Fruit fly (Drosophila melanogaster) whole organism, embryonic: ENCODE measurements around the gene dnc.

Experiments
- BtbVII ChIP-seq: fragments of 200-800 bp; sonication (Bioruptor generic); optimal IDR thresholded peaks from 3 replicates; lab custom pipeline; 2017; ENCODE audit warnings: missing biosample characterization, mild to moderate bottlenecking, missing genetic modification characterization
- CG11560 ChIP-seq: fragments of 200-800 bp; sonication (Bioruptor generic); IDR thresholded peaks from 3 replicates; pipeline ENCODE4 v1.3.6; 2022; ENCODE audit warnings: missing biosample characterization, missing genetic modification characterization
- CG15269 ChIP-seq: fragments of 200-800 bp; sonication (Bioruptor generic); optimal IDR thresholded peaks from 2 replicates; lab custom pipeline; 2018; ENCODE audit warnings: missing biosample characterization, mild to moderate bottlenecking, missing genetic modification characterization, moderate library complexity
- CG15514 ChIP-seq: fragments of 200-800 bp; sonication (Bioruptor generic); optimal IDR thresholded peaks from 3 replicates; lab custom pipeline; 2017; ENCODE audit warnings: missing biosample characterization, missing genetic modification characterization, mild to moderate bottlenecking, moderate library complexity, missing genetic modification reagents
- CG15696 ChIP-seq: fragments of 200-800 bp; sonication (Bioruptor generic); optimal IDR thresholded peaks from 2 replicates; lab custom pipeline; 2019; ENCODE audit warnings: missing biosample characterization, mild to moderate bottlenecking, missing genetic modification characterization, moderate library complexity
- CG17385 ChIP-seq: fragments of 200-800 bp; sonication (Bioruptor generic); optimal IDR thresholded peaks from 3 replicates; lab custom pipeline; 2018; ENCODE audit warnings: missing biosample characterization, mild to moderate bottlenecking, missing genetic modification characterization
- CG2678 ChIP-seq: fragments of 200-800 bp; sonication (Bioruptor generic); optimal IDR thresholded peaks from 3 replicates; lab custom pipeline; 2019; ENCODE audit warnings: missing biosample characterization, mild to moderate bottlenecking, missing genetic modification characterization, moderate library complexity
- CG31388 ChIP-seq: fragments of 200-800 bp; sonication (Bioruptor generic); optimal IDR thresholded peaks from 2 replicates; lab custom pipeline; 2016; ENCODE audit warnings: missing biosample characterization, missing genetic modification characterization
- CG4282 ChIP-seq: fragments of 200-800 bp; sonication (Bioruptor generic); optimal IDR thresholded peaks from 2 replicates; lab custom pipeline; 2016; ENCODE audit warnings: missing biosample characterization, missing genetic modification characterization
- CG4707 ChIP-seq: fragments of 200-800 bp; sonication (Bioruptor generic); optimal IDR thresholded peaks from 2 replicates; lab custom pipeline; 2018; ENCODE audit warnings: missing biosample characterization, mild to moderate bottlenecking, missing genetic modification characterization, moderate library complexity
- CG4730 ChIP-seq: fragments of 200-800 bp; sonication (Bioruptor generic); IDR thresholded peaks from 2 replicates; pipeline ENCODE4 v1.3.6; 2022; ENCODE audit warnings: missing biosample characterization, missing genetic modification characterization
- CG5953 ChIP-seq: fragments of 200-800 bp; sonication (Bioruptor generic); IDR thresholded peaks from 2 replicates; pipeline ENCODE4 v1.3.6; 2022; ENCODE audit warnings: missing biosample characterization, missing genetic modification characterization
- CG6272 ChIP-seq: fragments of 200-800 bp; sonication (Bioruptor generic); IDR thresholded peaks from 2 replicates; pipeline ENCODE4 v1.3.6; 2022; ENCODE audit warnings: missing biosample characterization, missing genetic modification characterization
- D ChIP-seq, 2 experiments: fragments of 200-800 bp in 1 of 2; fragments of >200 bp in 1 of 2; sonication (Bioruptor generic) in 1 of 2; optimal IDR thresholded peaks; 2 replicates in 1 of 2; 3 replicates in 1 of 2; lab custom pipeline; 2017; ENCODE audit warnings: mild to moderate bottlenecking in 1 of 2, missing biosample characterization in 1 of 2, missing genetic modification characterization in 1 of 2, missing genetic modification reagents in 1 of 2
- D19B ChIP-seq: fragments of 200-800 bp; sonication (Bioruptor generic); optimal IDR thresholded peaks from 2 replicates; lab custom pipeline; 2017; ENCODE audit warnings: missing biosample characterization, mild to moderate bottlenecking, missing genetic modification characterization
- Doc2 ChIP-seq: fragments of 200-800 bp; sonication (Bioruptor generic); IDR thresholded peaks from 2 replicates; pipeline ENCODE4 v1.3.6; 2022; ENCODE audit warnings: missing biosample characterization, missing genetic modification characterization
- Dref ChIP-seq: fragments of 200-800 bp; sonication (Bioruptor generic); IDR thresholded peaks from 2 replicates; pipeline ENCODE4 v1.3.6; 2022; ENCODE audit warnings: missing biosample characterization, missing genetic modification characterization
- H2.0 ChIP-seq: fragments of 200-800 bp; sonication (Bioruptor generic); IDR thresholded peaks from 2 replicates; pipeline ENCODE4 v1.3.6; 2022; ENCODE audit warnings: missing biosample characterization, missing genetic modification characterization
- HHEX ChIP-seq: fragments of 200-800 bp; sonication (Bioruptor generic); optimal IDR thresholded peaks from 3 replicates; lab custom pipeline; 2017; ENCODE audit warnings: missing biosample characterization, mild to moderate bottlenecking, missing genetic modification characterization, missing genetic modification reagents
- Hr78 ChIP-seq, 2 experiments: fragments of 200-800 bp in 1 of 2; fragments of >200 bp in 1 of 2; sonication (Bioruptor generic) in 1 of 2; optimal IDR thresholded peaks; 2 replicates each; lab custom pipeline; 2017 to 2019; ENCODE audit warnings: missing biosample characterization in 2 of 2, missing genetic modification characterization in 2 of 2, mild to moderate bottlenecking in 1 of 2, moderate library complexity in 1 of 2
- Lim3 ChIP-seq: fragments of 200-800 bp; sonication (Bioruptor generic); IDR thresholded peaks from 2 replicates; pipeline ENCODE4 v1.3.6; 2022; ENCODE audit warnings: missing biosample characterization, missing genetic modification characterization
- MBD-R2 ChIP-seq: fragments of 200-800 bp; sonication (Bioruptor generic); IDR thresholded peaks from 2 replicates; pipeline ENCODE4 v1.3.6; 2022; ENCODE audit warnings: missing biosample characterization, missing genetic modification characterization
- Med ChIP-seq: fragments of 200-800 bp; sonication (Bioruptor generic); peaks from one replicate; lab custom pipeline; 2016; ENCODE audit warnings: missing biosample characterization, missing genetic modification characterization, mild to moderate bottlenecking, inconsistent platforms, moderate library complexity
- Meics ChIP-seq: fragments of 200-800 bp; sonication (Bioruptor generic); optimal IDR thresholded peaks from 2 replicates; lab custom pipeline; 2017; ENCODE audit warnings: missing biosample characterization, mild to moderate bottlenecking, missing genetic modification characterization
- PHDP ChIP-seq: fragments of 200-800 bp; sonication (Bioruptor generic); optimal IDR thresholded peaks from 3 replicates; lab custom pipeline; 2018; ENCODE audit warnings: missing biosample characterization, mild to moderate bottlenecking, missing genetic modification characterization, moderate library complexity
- Pdp1 ChIP-seq, 2 experiments: fragments of 200-800 bp; sonication (Bioruptor generic); optimal IDR thresholded peaks; 3 replicates each; lab custom pipeline; 2016; ENCODE audit warnings: missing biosample characterization in 2 of 2, missing genetic modification characterization in 2 of 2, mild to moderate bottlenecking in 1 of 2, moderate library complexity in 1 of 2
- Sox100B ChIP-seq: fragments of 200-800 bp; sonication (Bioruptor generic); optimal IDR thresholded peaks from 3 replicates; lab custom pipeline; 2018; ENCODE audit warnings: missing biosample characterization, mild to moderate bottlenecking, missing genetic modification characterization
- Tbp ChIP-seq: fragments of >200 bp; optimal IDR thresholded peaks from 2 replicates; lab custom pipeline; 2018; ENCODE audit warnings: missing biosample characterization, missing genetic modification characterization
- Trl ChIP-seq, 3 experiments: fragments of >200 bp in 2 of 3; fragments of 200-800 bp in 1 of 3; sonication (Bioruptor generic) in 1 of 3; optimal IDR thresholded peaks; 2 replicates in 1 of 3; 3 replicates in 2 of 3; lab custom pipeline; 2016 to 2017; ENCODE audit warnings: missing biosample characterization in 1 of 3, missing genetic modification characterization in 1 of 3
- crp ChIP-seq, 2 experiments: fragments of 200-800 bp; sonication (Bioruptor generic); optimal IDR thresholded peaks; 2 replicates in 1 of 2; 3 replicates in 1 of 2; lab custom pipeline; 2017; ENCODE audit warnings: missing biosample characterization in 2 of 2, missing genetic modification characterization in 2 of 2, mild to moderate bottlenecking in 1 of 2, moderate library complexity in 1 of 2
- dan ChIP-seq: fragments of 200-800 bp; sonication (Bioruptor generic); IDR thresholded peaks from 2 replicates; pipeline ENCODE4 v1.3.6; 2022; ENCODE audit warnings: missing biosample characterization, missing genetic modification characterization
- dati ChIP-seq: fragments of 200-800 bp; sonication (Bioruptor generic); IDR thresholded peaks from 2 replicates; pipeline ENCODE4 v1.3.6; 2022; ENCODE audit warnings: missing biosample characterization, missing genetic modification characterization
- dimm ChIP-seq: fragments of 200-800 bp; sonication (Bioruptor generic); IDR thresholded peaks from 2 replicates; pipeline ENCODE4 v1.3.6; 2022; ENCODE audit warnings: missing biosample characterization, missing genetic modification characterization
- gfzf ChIP-seq: fragments of 200-800 bp; sonication (Bioruptor generic); optimal IDR thresholded peaks from 2 replicates; lab custom pipeline; 2016; ENCODE audit warnings: missing biosample characterization, mild to moderate bottlenecking, missing genetic modification characterization, moderate library complexity
- gsb-n ChIP-seq: fragments of 200-800 bp; sonication (Bioruptor generic); optimal IDR thresholded peaks from 3 replicates; lab custom pipeline; 2018; ENCODE audit warnings: missing biosample characterization, mild to moderate bottlenecking, missing genetic modification characterization
- h ChIP-seq: fragments of >200 bp; optimal IDR thresholded peaks from 2 replicates; lab custom pipeline; 2017
- lbe ChIP-seq: fragments of 200-800 bp; sonication (Bioruptor generic); optimal IDR thresholded peaks from 2 replicates; lab custom pipeline; 2016; ENCODE audit warnings: missing biosample characterization, mild to moderate bottlenecking, missing genetic modification characterization
- nau ChIP-seq: fragments of 200-800 bp; sonication (Bioruptor generic); optimal IDR thresholded peaks from 3 replicates; lab custom pipeline; 2017; ENCODE audit warnings: missing biosample characterization, mild to moderate bottlenecking, missing genetic modification characterization, missing genetic modification reagents
- nerfin-2 ChIP-seq: fragments of 200-800 bp; sonication (Bioruptor generic); IDR thresholded peaks from 2 replicates; pipeline ENCODE4 v1.3.6; 2022; ENCODE audit warnings: missing biosample characterization, missing genetic modification characterization; ENCODE audit not compliant: partially characterized antibody
- oc ChIP-seq: fragments of 200-800 bp; sonication (Bioruptor generic); optimal IDR thresholded peaks from 2 replicates; lab custom pipeline; 2018; ENCODE audit warnings: missing biosample characterization, mild to moderate bottlenecking, missing genetic modification characterization, moderate library complexity
- phol ChIP-seq: fragments of 200-800 bp; sonication (Bioruptor generic); optimal IDR thresholded peaks from 3 replicates; lab custom pipeline; 2018; ENCODE audit warnings: missing biosample characterization, mild to moderate bottlenecking, missing genetic modification characterization, moderate library complexity
- pzg ChIP-seq: fragments of 200-800 bp; sonication (Bioruptor generic); optimal IDR thresholded peaks from 3 replicates; lab custom pipeline; 2018; ENCODE audit warnings: missing biosample characterization, mild to moderate bottlenecking, missing genetic modification characterization, moderate library complexity
- scrt ChIP-seq: fragments of 200-800 bp; sonication (Bioruptor generic); optimal IDR thresholded peaks from 2 replicates; lab custom pipeline; 2018; ENCODE audit warnings: missing biosample characterization, mild to moderate bottlenecking, missing genetic modification characterization, moderate library complexity
- shn ChIP-seq: fragments of 200-800 bp; sonication (Bioruptor generic); optimal IDR thresholded peaks from 3 replicates; lab custom pipeline; 2016; ENCODE audit warnings: missing biosample characterization, missing genetic modification characterization
- stc ChIP-seq: fragments of 200-800 bp; sonication (Bioruptor generic); IDR thresholded peaks from 2 replicates; pipeline ENCODE4 v1.3.6; 2022; ENCODE audit warnings: missing biosample characterization, missing genetic modification characterization
- trem ChIP-seq: fragments of 200-800 bp; optimal IDR thresholded peaks from 3 replicates; lab custom pipeline; 2019; ENCODE audit warnings: missing biosample characterization, mild to moderate bottlenecking, missing genetic modification characterization, moderate library complexity
- ttk ChIP-seq: fragments of 200-800 bp; sonication (Bioruptor generic); IDR thresholded peaks from 2 replicates; pipeline ENCODE4 v2.1.2; 2022; ENCODE audit warnings: missing biosample characterization, missing genetic modification characterization
- zen2 ChIP-seq: fragments of 200-800 bp; sonication (Bioruptor generic); IDR thresholded peaks from 3 replicates; pipeline ENCODE4 v1.3.6; 2022; ENCODE audit warnings: missing biosample characterization, missing genetic modification characterization; ENCODE audit not compliant: partially characterized antibody

The dnc gene

dm6 chrX:3366884-3367669 is 190.8 kb downstream of the dnc start (continued):
- TF ChIP-seq Trl (optimal IDR thresholded peaks at IDR 0.05; lab: Kevin White, UChicago) (no peak), Trl (GFP tag; optimal IDR thresholded peaks at IDR 0.05; lab: Kevin White, UChicago) (peak; percentile 32), dan (GFP tag; lab: Robert Waterston, UW) (no peak), CG15269 (no peak), crp (GFP tag; optimal IDR thresholded peaks at IDR 0.05; lab: Kevin White, UChicago) (no peak), CG17385 (GFP tag; lab: Kevin White, UChicago) (no peak), PHDP (tag; lab: Kevin White, UChicago) (no peak), Lim3 (no peak), CG5953 (GFP tag; lab: Robert Waterston, UW) (no peak), stc (GFP tag; lab: Robert Waterston, UW) (no peak), D (optimal IDR thresholded peaks at IDR 0.05; lab: Kevin White, UChicago) (no peak), D (GFP tag; optimal IDR thresholded peaks at IDR 0.05; lab: Kevin White, UChicago) (peak; percentile 60), BtbVII (GFP tag; lab: Kevin White, UChicago) (no peak), pzg (GFP tag; lab: Kevin White, UChicago) (no peak), MBD-R2 (GFP tag; lab: Robert Waterston, UW) (no peak), shn (no peak), CG15696 (peak; percentile 62), gfzf (GFP tag; lab: Kevin White, UChicago) (no peak), gsb-n (tag; lab: Kevin White, UChicago) (peak; percentile 30), nerfin-2 (GFP tag; lab: Robert Waterston, UW) (no peak), CG6272 (GFP tag; lab: Robert Waterston, UW) (no peak), h (no peak), Sox100B (GFP tag; lab: Kevin White, UChicago) (no peak), Dref (GFP tag; lab: Robert Waterston, UW) (no peak), CG15514 (GFP tag; lab: Kevin White, UChicago) (no peak), CG4730 (no peak), CG11560 (tag; lab: Robert Waterston, UW) (no peak), scrt (no peak), dimm (no peak), phol (tag; lab: Kevin White, UChicago) (peak; percentile 70), trem (peak; percentile 25), Doc2 (no peak), Med (GFP tag; lab: Kevin White, UChicago) (peak; percentile 67), lbe (GFP tag; lab: Kevin White, UChicago) (no peak), CG31388 (GFP tag; lab: Kevin White, UChicago) (no peak), nau (GFP tag; lab: Kevin White, UChicago) (no peak), dati (GFP tag; lab: Robert Waterston, UW) (no peak), Pdp1 (GFP tag; optimal IDR thresholded peaks at IDR 0.05; lab: Kevin White, UChicago) (no peak), oc (no peak), CG2678 (tag; lab: Kevin White, UChicago) (peak; percentile 16), Hr78 (GFP tag; optimal IDR thresholded peaks at IDR 0.05; lab: Kevin White, UChicago) (peak in 1 of 2 experiments; percentile 65), CG4707 (no peak), D19B (GFP tag; lab: Kevin White, UChicago) (peak; percentile 87), Meics (no peak), CG4282 (GFP tag; lab: Kevin White, UChicago) (no peak), ttk (no peak), Tbp (GFP tag; lab: Kevin White, UChicago) (no peak), HHEX (GFP tag; lab: Kevin White, UChicago) (no peak), zen2 (GFP tag; lab: Robert Waterston, UW) (no peak), H2.0 (GFP tag; lab: Robert Waterston, UW) (no peak)
